Worm (Caenorhabditis elegans): ENCODE results near the gene C07C7.1.

DNA sequence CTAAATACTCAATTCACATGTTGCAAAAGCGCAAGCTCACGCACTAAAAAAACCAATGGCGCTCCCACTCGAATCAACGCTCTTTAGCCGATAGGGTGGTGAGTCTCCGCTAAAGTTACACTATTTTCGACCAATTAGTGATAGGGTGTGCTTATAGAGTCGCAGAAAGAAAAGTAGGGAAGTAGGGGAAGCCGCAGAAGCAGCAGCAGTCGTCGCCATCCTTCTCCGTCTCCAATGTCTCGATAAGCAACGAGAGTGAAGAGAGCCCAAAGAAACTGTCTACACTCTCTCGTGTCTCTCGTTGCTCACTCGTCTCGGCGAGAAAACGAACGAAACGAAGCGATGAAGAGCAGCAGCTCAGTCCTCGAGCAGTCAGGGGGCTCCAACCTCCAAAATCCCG, 12.1 kb downstream of the C07C7.1 start:
- 0 out of 2 replicates have a peak, but pooled peaks have one; percentile 34 for TF ChIP-seq klf-2 (GFP tag; conservative IDR thresholded peaks at IDR 0.05)
- TF ChIP-seq tab-1 (GFP tag; IDR thresholded peaks at IDR 0.05), result no peak

All from whole organism, midembryonic.